Fruit fly (Drosophila melanogaster) S2 (cell line): ENCODE measurements around the gene CG9928.

Experiments
- CG8478 ChIP-seq: fragments of >200 bp; optimal IDR thresholded peaks from 2 replicates; lab custom pipeline; 2018
- CTCF ChIP-seq, 2 experiments: fragments of >200 bp; optimal IDR thresholded peaks; 2 replicates each; lab custom pipeline; 2018

DNA sequence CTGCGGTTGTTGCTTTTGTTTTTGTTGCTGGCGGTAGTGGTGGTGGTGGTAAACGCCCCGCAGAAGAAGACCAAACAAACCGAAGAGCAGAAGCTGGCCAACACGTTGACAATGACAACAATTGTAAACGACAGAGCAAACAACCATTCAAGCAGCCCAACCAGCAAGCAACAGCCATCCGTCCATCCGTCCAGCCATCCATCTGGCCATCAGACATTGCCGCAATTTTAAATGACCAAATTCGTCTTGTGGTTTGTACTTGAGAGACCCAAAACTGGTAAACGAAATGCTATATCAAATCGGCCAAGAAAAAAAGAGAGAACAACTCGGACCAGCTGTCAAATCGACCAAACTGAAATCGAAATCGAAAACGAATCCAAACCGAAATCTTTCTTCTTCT is 46.9 kb downstream of the CG9928 start:
- TF ChIP-seq CTCF (optimal IDR thresholded peaks at IDR 0.05; lab: Kevin White, UChicago), result no peak
- TF ChIP-seq CG8478 (lab: Kevin White, UChicago), result no peak
